Fruit fly (Drosophila melanogaster): ENCODE measurements around the gene IFT52.

DNA sequence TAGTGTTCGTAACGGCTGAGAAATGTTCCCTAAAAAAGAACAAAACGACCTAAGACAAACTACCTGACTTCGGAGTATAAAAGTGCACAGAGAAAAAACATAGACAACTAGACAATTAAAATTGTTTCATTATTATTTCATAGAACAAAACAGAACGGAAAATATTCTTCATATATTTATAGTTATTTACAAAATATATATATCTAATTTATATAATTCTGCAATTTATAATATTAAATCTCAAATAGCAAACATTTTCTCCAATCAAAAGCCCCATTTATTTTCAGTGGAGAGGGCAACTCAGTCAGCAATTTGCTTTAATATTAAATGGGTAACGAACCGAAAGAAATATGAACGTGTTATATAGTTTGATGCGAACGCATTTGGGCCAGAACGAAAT is 37.7 kb upstream of the IFT52 start:
- TF ChIP-seq psq (optimal IDR thresholded peaks at IDR 0.05) (no peak), insv (optimal IDR thresholded peaks at IDR 0.05) (no peak), Sin3A (optimal IDR thresholded peaks at IDR 0.05) (no peak), Myc (optimal IDR thresholded peaks at IDR 0.05) (no peak), ttk (optimal IDR thresholded peaks at IDR 0.05) (no peak), h (optimal IDR thresholded peaks at IDR 0.05) (no peak)
